Fruit fly (Drosophila melanogaster) whole organism, adult: ENCODE data around the gene CG42764.

ENCODE experiments used
- CG11617 ChIP-seq: fragments of 200-800 bp; sonication (Bioruptor generic); optimal IDR thresholded peaks from 2 replicates; lab custom pipeline; 2017; ENCODE audit warnings: mild to moderate bottlenecking, missing biosample characterization, missing genetic modification reagents, missing genetic modification characterization
- CG12768 ChIP-seq: fragments of 200-800 bp; sonication (Bioruptor generic); optimal IDR thresholded peaks from 2 replicates; lab custom pipeline; 2017; ENCODE audit warnings: missing biosample characterization, missing genetic modification characterization, mild to moderate bottlenecking, moderate library complexity, missing genetic modification reagents
- CG14711 ChIP-seq: fragments of 200-800 bp; sonication (Bioruptor generic); optimal IDR thresholded peaks from 2 replicates; lab custom pipeline; 2018; ENCODE audit warnings: missing biosample characterization, mild to moderate bottlenecking, missing genetic modification characterization, moderate library complexity
- CG1620 ChIP-seq: fragments of 200-800 bp; sonication (Bioruptor generic); optimal IDR thresholded peaks from 2 replicates; lab custom pipeline; 2016; ENCODE audit warnings: missing biosample characterization, missing genetic modification characterization
- CG33017 ChIP-seq: fragments of 200-800 bp; sonication (Bioruptor generic); optimal IDR thresholded peaks from 2 replicates; lab custom pipeline; 2018; ENCODE audit warnings: missing biosample characterization, mild to moderate bottlenecking, missing genetic modification characterization, moderate library complexity
- CG5204 ChIP-seq: fragments of 200-800 bp; sonication (Bioruptor generic); optimal IDR thresholded peaks from 2 replicates; lab custom pipeline; 2016; ENCODE audit warnings: missing biosample characterization, missing genetic modification characterization
- CG7045 ChIP-seq: fragments of 200-800 bp; sonication (Bioruptor generic); optimal IDR thresholded peaks from 2 replicates; lab custom pipeline; 2017; ENCODE audit warnings: missing biosample characterization, mild to moderate bottlenecking, missing genetic modification characterization
- CG7101 ChIP-seq: fragments of 200-800 bp; sonication (Bioruptor generic); optimal IDR thresholded peaks from 2 replicates; lab custom pipeline; 2018; ENCODE audit warnings: missing biosample characterization, mild to moderate bottlenecking, missing genetic modification characterization, moderate library complexity
- Clk ChIP-seq: fragments of 200-800 bp; sonication (Bioruptor generic); optimal IDR thresholded peaks from 2 replicates; lab custom pipeline; 2017; ENCODE audit warnings: missing biosample characterization, missing genetic modification characterization
- Crg-1 ChIP-seq: fragments of 200-800 bp; sonication (Bioruptor generic); optimal IDR thresholded peaks from 2 replicates; lab custom pipeline; 2016; ENCODE audit warnings: missing biosample characterization, missing genetic modification characterization
- Hr96 ChIP-seq: fragments of 200-800 bp; sonication (Bioruptor generic); optimal IDR thresholded peaks from 2 replicates; lab custom pipeline; 2016; ENCODE audit warnings: missing biosample characterization, missing genetic modification characterization
- Mnt ChIP-seq: fragments of 200-800 bp; sonication (Bioruptor generic); optimal IDR thresholded peaks from 2 replicates; lab custom pipeline; 2016; ENCODE audit warnings: missing biosample characterization, mild to moderate bottlenecking, missing genetic modification characterization
- bab1 ChIP-seq: fragments of 200-800 bp; sonication (Bioruptor generic); optimal IDR thresholded peaks from 3 replicates; lab custom pipeline; 2019; ENCODE audit warnings: missing biosample characterization, mild to moderate bottlenecking, missing genetic modification characterization, moderate library complexity
- cic ChIP-seq: fragments of 200-800 bp; sonication (Bioruptor generic); optimal IDR thresholded peaks from 2 replicates; lab custom pipeline; 2017; ENCODE audit warnings: missing biosample characterization, mild to moderate bottlenecking, missing genetic modification characterization, moderate library complexity
- cnc ChIP-seq, 2 experiments: fragments of >200 bp; optimal IDR thresholded peaks; 2 replicates each; lab custom pipeline; 2017
- kay ChIP-seq: fragments of 200-800 bp; sonication (Bioruptor generic); peaks from one replicate; lab custom pipeline; 2016; ENCODE audit warnings: missing biosample characterization, missing genetic modification characterization, borderline replicate concordance
- ovo ChIP-seq: fragments of 200-800 bp; sonication (Bioruptor generic); optimal IDR thresholded peaks from 2 replicates; lab custom pipeline; 2016; ENCODE audit warnings: missing biosample characterization, missing genetic modification characterization
- pad ChIP-seq: fragments of 200-800 bp; sonication (Bioruptor generic); optimal IDR thresholded peaks from 3 replicates; lab custom pipeline; 2017; ENCODE audit warnings: missing biosample characterization, missing genetic modification characterization, mild to moderate bottlenecking, moderate library complexity, missing genetic modification reagents
- tj ChIP-seq: fragments of 200-800 bp; sonication (Bioruptor generic); optimal IDR thresholded peaks from 3 replicates; lab custom pipeline; 2017; ENCODE audit warnings: missing biosample characterization, mild to moderate bottlenecking, missing genetic modification characterization, moderate library complexity
- toe ChIP-seq: fragments of 200-800 bp; sonication (Bioruptor generic); optimal IDR thresholded peaks from 2 replicates; lab custom pipeline; 2016; ENCODE audit warnings: missing biosample characterization, missing genetic modification characterization

Gene CG42764

DNA sequence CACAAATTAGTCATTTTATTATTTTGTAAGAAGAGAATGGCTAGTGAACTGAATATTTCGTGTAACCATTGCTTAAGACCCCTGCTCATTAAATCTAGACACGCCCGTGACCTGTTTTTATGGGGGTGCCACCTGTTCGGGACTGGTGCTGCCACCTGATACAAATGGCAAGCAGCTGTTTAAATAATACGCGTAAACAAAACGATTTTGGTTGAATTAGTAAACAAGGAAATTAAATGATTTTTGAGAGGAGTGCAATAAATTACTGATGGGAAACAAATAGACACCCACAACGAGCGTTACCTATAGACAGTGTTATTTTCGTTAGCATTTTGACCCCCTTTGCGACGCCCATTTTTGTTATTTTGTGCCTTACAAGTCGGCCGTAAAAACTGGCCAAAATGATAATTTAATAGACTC lies 9.0 kb upstream of the CG42764 start:
- TF ChIP-seq Mnt (peak; percentile 68), Crg-1 (GFP tag; lab: Kevin White, UChicago) (peak; percentile 90), CG1620 (peak; percentile 93), CG7101 (tag; lab: Kevin White, UChicago) (peak; percentile 90), CG12768 (GFP tag; lab: Kevin White, UChicago) (peak; percentile 91), CG11617 (peak; percentile 91), pad (GFP tag; lab: Kevin White, UChicago) (peak; percentile 68), tj (GFP tag; lab: Kevin White, UChicago) (peak; percentile 71), CG33017 (tag; lab: Kevin White, UChicago) (peak; percentile 90), Clk (GFP tag; lab: Kevin White, UChicago) (peak; percentile 79), ovo (peak; percentile 68), cic (peak; percentile 80), kay (GFP tag; lab: Kevin White, UChicago) (peak; percentile 85), toe (GFP tag; lab: Kevin White, UChicago) (peak; percentile 91), Hr96 (GFP tag; lab: Kevin White, UChicago) (peak; percentile 61), CG5204 (peak; percentile 78), cnc (optimal IDR thresholded peaks at IDR 0.05; lab: Kevin White, UChicago) (no peak), bab1 (peak; percentile 90), CG14711 (tag; lab: Kevin White, UChicago) (peak; percentile 86), CG7045 (peak; percentile 91)

DNA sequence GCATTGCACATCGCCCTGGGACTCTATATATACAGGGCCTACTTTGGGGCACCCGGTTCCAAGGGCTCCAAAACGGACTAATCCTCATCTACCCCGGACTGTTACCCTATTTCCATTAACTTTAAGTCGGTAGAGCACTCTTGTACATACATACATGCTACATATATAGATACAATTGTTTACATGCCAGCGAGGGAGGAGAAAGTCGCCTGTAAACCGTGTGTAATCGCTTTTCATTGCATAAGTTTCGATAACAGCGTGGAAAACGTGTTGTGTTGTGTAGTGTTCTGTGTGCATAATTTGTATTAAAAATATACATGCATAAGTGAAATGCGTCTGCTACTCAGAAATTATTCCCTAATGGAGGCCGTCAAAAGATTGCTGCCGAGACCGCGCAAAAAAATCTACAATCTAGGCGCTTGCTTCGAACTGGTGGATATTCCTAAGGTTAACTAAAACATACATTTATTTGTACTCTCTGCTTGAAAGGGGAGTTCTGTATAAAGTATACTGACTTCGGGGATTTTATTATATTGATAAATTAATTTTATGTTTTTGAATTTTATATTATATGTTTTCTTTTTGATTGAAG lies 8.5 kb upstream of the CG42764 start, which contains the start of gene isoQC:
Gene isoQC (plus strand): TSS at position 270 of the 592 bp plus-strand sequence.
- TF ChIP-seq Hr96 (GFP tag; lab: Kevin White, UChicago): no peak
- TF ChIP-seq kay (GFP tag; lab: Kevin White, UChicago): peak; percentile 90
- TF ChIP-seq CG14711 (tag; lab: Kevin White, UChicago): no peak
- no peak for TF ChIP-seq ovo
- TF ChIP-seq CG7045: no peak
- peak; percentile 60 for TF ChIP-seq Mnt
- TF ChIP-seq bab1: no peak
- no peak for TF ChIP-seq cnc (optimal IDR thresholded peaks at IDR 0.05; lab: Kevin White, UChicago)
- TF ChIP-seq CG7101 (tag; lab: Kevin White, UChicago): no peak

DNA sequence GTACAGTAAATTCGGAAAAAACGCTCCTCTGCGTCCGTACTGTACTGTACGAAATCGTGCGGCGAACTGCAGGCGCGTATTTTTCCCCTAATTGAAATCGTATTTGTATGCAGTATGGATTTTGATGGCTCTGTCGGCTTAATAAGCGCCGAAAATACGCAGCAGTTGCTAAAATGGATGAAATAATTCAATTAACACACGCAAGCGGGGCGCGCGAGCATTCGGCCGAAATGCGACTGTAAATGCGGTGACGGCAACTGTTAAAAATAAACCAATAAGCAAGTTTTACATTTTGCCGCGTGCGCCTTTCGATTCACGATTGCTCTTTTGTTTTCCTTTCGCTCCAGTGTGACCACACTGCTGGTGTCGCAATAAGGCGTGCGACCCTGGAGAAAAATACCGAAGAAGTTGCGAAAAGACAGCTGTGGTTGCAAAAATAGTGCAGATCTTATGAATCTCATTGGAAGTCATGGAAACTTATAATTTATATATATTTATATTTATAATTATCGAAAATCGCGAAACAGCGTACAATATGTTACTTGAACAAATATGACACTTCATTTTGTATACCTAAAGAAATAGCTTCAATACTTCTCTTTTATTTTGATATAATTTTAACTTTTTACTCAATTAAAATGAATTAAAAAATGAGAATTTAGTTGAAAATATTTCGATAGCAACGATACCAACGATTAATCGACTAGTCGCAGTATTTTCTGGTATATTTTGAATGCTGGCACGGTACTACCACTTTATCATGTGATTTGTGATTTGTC lies 7.4 kb upstream of the CG42764 start, which contains the start of the genes CG32428 and CG5969:
Gene CG32428 (minus strand): TSS at position 703 of the 779 bp plus-strand sequence.
Gene CG5969 (plus strand): TSS at position 763 of the 779 bp plus-strand sequence.
- TF ChIP-seq Mnt (peak; percentile 60), pad (GFP tag; lab: Kevin White, UChicago) (peak; percentile 47), kay (GFP tag; lab: Kevin White, UChicago) (no peak), toe (GFP tag; lab: Kevin White, UChicago) (peak; percentile 8), tj (GFP tag; lab: Kevin White, UChicago) (peak; percentile 82), CG7101 (tag; lab: Kevin White, UChicago) (peak; percentile 74), bab1 (no peak), CG14711 (tag; lab: Kevin White, UChicago) (peak; percentile 60), cnc (optimal IDR thresholded peaks at IDR 0.05; lab: Kevin White, UChicago) (no peak), CG11617 (peak; percentile 40), CG33017 (tag; lab: Kevin White, UChicago) (peak; percentile 74), Clk (GFP tag; lab: Kevin White, UChicago) (no peak), CG7045 (peak; percentile 70), cic (no peak), CG5204 (peak; percentile 11), Hr96 (GFP tag; lab: Kevin White, UChicago) (no peak), CG1620 (no peak), CG12768 (GFP tag; lab: Kevin White, UChicago) (peak; percentile 78), Crg-1 (GFP tag; lab: Kevin White, UChicago) (no peak), ovo (no peak)

DNA sequence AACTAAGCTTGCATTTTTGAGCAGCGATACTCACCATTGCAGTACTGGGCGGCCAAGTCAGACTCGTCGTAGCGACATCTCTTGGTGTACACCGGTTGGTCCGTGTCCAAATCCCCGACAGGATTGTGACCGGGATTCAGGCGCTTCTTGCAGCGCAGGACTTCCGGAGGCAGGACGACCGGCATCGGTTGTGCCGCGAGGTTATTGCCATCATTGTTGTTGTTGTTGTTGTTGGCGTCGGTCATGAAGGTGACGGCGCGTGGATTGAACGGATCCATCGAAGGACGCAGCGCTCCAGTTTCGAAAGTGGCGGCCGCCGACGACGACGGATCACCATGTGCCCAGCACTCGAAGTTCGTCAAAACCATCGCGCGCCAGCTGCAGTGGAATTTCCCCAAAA lies 6.8 kb upstream of the CG42764 start:
- TF ChIP-seq cnc (optimal IDR thresholded peaks at IDR 0.05; lab: Kevin White, UChicago) (no peak), CG5204 (no peak), CG1620 (no peak), ovo (no peak)

DNA sequence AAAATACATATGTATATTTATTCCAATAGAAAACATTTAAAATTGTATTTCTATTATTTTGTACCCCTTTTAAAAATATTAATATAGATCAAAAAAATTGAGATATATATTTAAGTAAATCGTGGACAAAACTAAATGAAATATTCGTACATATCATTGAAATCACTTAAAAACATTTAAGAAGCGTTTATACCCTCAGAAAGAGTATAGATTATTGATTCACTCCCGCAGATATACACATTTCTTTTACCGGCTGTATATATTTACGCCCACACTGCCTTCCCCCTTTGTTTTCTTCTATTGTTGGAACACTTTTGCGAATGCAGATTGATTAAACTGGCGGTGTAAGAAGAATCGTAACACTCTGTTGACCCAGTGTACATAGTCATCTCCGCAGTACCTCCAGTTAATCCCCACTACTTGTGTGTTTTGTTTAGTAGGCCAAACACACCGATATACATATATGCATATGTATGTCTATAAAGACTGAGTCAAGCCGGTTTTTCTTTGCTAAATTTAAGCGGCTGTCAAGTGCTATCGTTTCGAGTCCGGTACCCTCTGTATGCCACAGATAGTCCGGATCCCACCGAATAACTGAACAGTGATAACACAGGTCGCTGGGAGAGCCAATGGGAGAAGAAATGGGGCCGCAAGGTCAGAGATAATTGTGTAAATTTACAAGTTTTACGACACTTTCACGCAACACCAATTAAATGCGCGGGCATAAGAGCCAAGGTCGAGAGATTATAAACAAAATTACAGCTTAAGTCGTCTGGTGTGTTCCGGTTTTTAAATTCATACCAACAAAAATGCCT lies 5.9 kb upstream of the CG42764 start:
- TF ChIP-seq kay (GFP tag; lab: Kevin White, UChicago): peak; percentile 50
- peak; percentile 41 for TF ChIP-seq CG11617
- no peak for TF ChIP-seq bab1
- TF ChIP-seq CG5204: peak; percentile 17
- TF ChIP-seq pad (GFP tag; lab: Kevin White, UChicago): peak; percentile 50
- peak; percentile 76 for TF ChIP-seq CG7101 (tag; lab: Kevin White, UChicago)
- peak; percentile 53 for TF ChIP-seq ovo
- peak; percentile 71 for TF ChIP-seq cic
- TF ChIP-seq CG33017 (tag; lab: Kevin White, UChicago): peak; percentile 84
- TF ChIP-seq CG7045: no peak
- TF ChIP-seq Hr96 (GFP tag; lab: Kevin White, UChicago): peak; percentile 19
- peak; percentile 32 for TF ChIP-seq CG12768 (GFP tag; lab: Kevin White, UChicago)
- peak; percentile 87 for TF ChIP-seq Crg-1 (GFP tag; lab: Kevin White, UChicago)
- TF ChIP-seq cnc (optimal IDR thresholded peaks at IDR 0.05; lab: Kevin White, UChicago): no peak
- TF ChIP-seq Mnt: peak; percentile 63
- peak; percentile 46 for TF ChIP-seq toe (GFP tag; lab: Kevin White, UChicago)
- peak; percentile 62 for TF ChIP-seq CG14711 (tag; lab: Kevin White, UChicago)
- TF ChIP-seq tj (GFP tag; lab: Kevin White, UChicago): no peak
- no peak for TF ChIP-seq Clk (GFP tag; lab: Kevin White, UChicago)
- peak; percentile 12 for TF ChIP-seq CG1620
